Fruit fly (Drosophila melanogaster): ENCODE measurements around the gene CG7110.

CG7110 gene

DNA sequence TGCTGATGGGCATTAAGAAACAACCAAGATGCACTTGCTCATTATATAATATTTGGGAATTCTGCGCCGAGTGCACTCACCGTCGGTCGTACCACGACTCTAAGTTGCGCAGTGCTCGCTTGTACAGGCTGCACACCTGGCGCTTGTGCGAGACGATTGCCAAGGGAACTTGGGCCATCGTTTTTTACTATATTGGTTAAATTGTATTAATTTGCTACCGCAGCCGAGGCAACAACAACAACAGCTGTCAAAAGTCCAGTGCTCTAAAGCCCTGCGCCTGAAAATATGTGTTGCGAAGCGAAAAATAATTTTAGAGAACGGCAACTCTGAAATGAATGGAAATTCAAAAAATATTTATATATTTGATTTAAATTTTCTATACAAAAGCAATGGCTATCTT, 28.0 kb upstream of the CG7110 start, which contains the start of gene ND-B22 (continued):
- TF ChIP-seq CG17612 (GFP tag; IDR thresholded peaks at IDR 0.05) (no peak), Doc2 (GFP tag; IDR thresholded peaks at IDR 0.05) (no peak), Oli (tag; optimal IDR thresholded peaks at IDR 0.05) (no peak), CG5245 (GFP tag; optimal IDR thresholded peaks at IDR 0.05) (peak; percentile 25), CG11560 (tag; IDR thresholded peaks at IDR 0.05) (no peak), sd (tag; optimal IDR thresholded peaks at IDR 0.05) (no peak), dmrt11E (tag; optimal IDR thresholded peaks at IDR 0.05) (peak; percentile 10), gsb (GFP tag; IDR thresholded peaks at IDR 0.05) (no peak), CG3847 (GFP tag; IDR thresholded peaks at IDR 0.05) (peak; percentile 83), wdn (GFP tag; IDR thresholded peaks at IDR 0.05) (peak; percentile 22; the same call in 1 of the 2 replicates), chm (GFP tag; IDR thresholded peaks at IDR 0.05) (no peak), scrt (GFP tag; optimal IDR thresholded peaks at IDR 0.05) (peak; percentile 24), zfh1 (GFP tag; IDR thresholded peaks at IDR 0.05) (peak; percentile 66), esg (GFP tag; conservative IDR thresholded peaks at IDR 0.05) (no peak), CG3281 (GFP tag; optimal IDR thresholded peaks at IDR 0.05) (peak; percentile 56), CG11696 (GFP tag; IDR thresholded peaks at IDR 0.05) (no peak), Poxn (GFP tag; IDR thresholded peaks at IDR 0.05) (no peak), Dbx (GFP tag; IDR thresholded peaks at IDR 0.05) (peak; percentile 24; the same call in 1 of the 3 replicates), Hsf (GFP tag; optimal IDR thresholded peaks at IDR 0.05) (peak; percentile 47), ATbp (GFP tag; optimal IDR thresholded peaks at IDR 0.05) (no peak), CG3838 (GFP tag; optimal IDR thresholded peaks at IDR 0.05) (no peak), tna (GFP tag; IDR thresholded peaks at IDR 0.05; ENCODE audit: partially characterized antibody) (0 out of 2 replicates have a peak, but pooled peaks have one; percentile 33), CG8290 (GFP tag; optimal IDR thresholded peaks at IDR 0.05) (no peak), CG8290 (tag; optimal IDR thresholded peaks at IDR 0.05) (peak in 1 of 2 experiments; percentile 49), pzg (GFP tag; optimal IDR thresholded peaks at IDR 0.05) (peak; percentile 76), bsh (GFP tag; optimal IDR thresholded peaks at IDR 0.05) (peak in 1 of 2 experiments; percentile 26), sens (GFP tag) (peak; percentile 64), CG16813 (GFP tag; IDR thresholded peaks at IDR 0.05; ENCODE audit: partially characterized antibody) (peak; percentile 21; the same call in 1 of the 3 replicates), CG4282 (GFP tag; optimal IDR thresholded peaks at IDR 0.05) (no peak), CG11247 (GFP tag; IDR thresholded peaks at IDR 0.05) (peak; percentile 36; the same call in 1 of the 2 replicates), ewg (GFP tag; optimal IDR thresholded peaks at IDR 0.05) (peak; percentile 52), Atf-2 (GFP tag; optimal IDR thresholded peaks at IDR 0.05) (no peak), Rx (GFP tag; IDR thresholded peaks at IDR 0.05) (peak; percentile 35), CG17829 (tag; optimal IDR thresholded peaks at IDR 0.05) (peak; percentile 31), Ssrp (tag; optimal IDR thresholded peaks at IDR 0.05) (peak; percentile 6), psq (GFP tag; optimal IDR thresholded peaks at IDR 0.05) (no peak), Kr (GFP tag; optimal IDR thresholded peaks at IDR 0.05) (no peak), Meics (GFP tag; optimal IDR thresholded peaks at IDR 0.05) (peak; percentile 36), CG7372 (GFP tag; IDR thresholded peaks at IDR 0.05) (no peak), crp (GFP tag; optimal IDR thresholded peaks at IDR 0.05) (peak in 1 of 2 experiments; percentile 74), CG12769 (tag; optimal IDR thresholded peaks at IDR 0.05) (no peak), CG11456 (GFP tag; IDR thresholded peaks at IDR 0.05) (peak; percentile 12; the same call in 1 of the 3 replicates), unc-4 (GFP tag; IDR thresholded peaks at IDR 0.05; ENCODE audit: partially characterized antibody) (no peak), Dip3 (GFP tag; optimal IDR thresholded peaks at IDR 0.05) (peak; percentile 61), CG6175 (GFP tag; IDR thresholded peaks at IDR 0.05) (no peak), CG7556 (GFP tag; optimal IDR thresholded peaks at IDR 0.05) (peak; percentile 16), CG10543 (GFP tag; optimal IDR thresholded peaks at IDR 0.05) (peak; percentile 38), gsb-n (tag; optimal IDR thresholded peaks at IDR 0.05) (no peak), sim (GFP tag; IDR thresholded peaks at IDR 0.05) (no peak), Med (GFP tag) (peak; percentile 88), CG11695 (GFP tag; IDR thresholded peaks at IDR 0.05) (no peak)
